Worm (Caenorhabditis elegans): ENCODE measurements around the gene clec-9.

DNA sequence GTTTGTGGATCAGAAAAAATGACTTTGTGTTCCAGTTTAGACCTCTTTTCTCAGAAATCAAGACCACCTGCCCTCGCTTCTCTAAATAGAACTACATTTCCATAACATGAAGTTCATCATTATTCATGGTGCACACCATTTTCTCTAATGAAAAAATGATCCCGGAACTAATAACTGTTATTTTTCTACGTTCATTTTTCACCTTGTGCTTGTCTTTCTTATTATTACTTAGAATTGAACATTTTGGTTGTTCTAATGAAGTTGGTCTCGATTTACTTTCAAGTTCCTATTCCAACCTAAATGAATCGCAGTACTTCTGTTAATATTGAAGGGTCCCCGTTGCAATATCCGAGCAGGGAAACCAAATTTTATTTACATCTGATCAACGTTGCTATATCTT, 23.6 kb downstream of the clec-9 start, which contains the start of gene srw-36:
- TF ChIP-seq ces-1 (GFP tag; optimal IDR thresholded peaks at IDR 0.05) (no peak), hlh-11 (tag; optimal IDR thresholded peaks at IDR 0.05) (no peak)
